Worm (Caenorhabditis elegans): ENCODE results near the gene mak-1.

DNA sequence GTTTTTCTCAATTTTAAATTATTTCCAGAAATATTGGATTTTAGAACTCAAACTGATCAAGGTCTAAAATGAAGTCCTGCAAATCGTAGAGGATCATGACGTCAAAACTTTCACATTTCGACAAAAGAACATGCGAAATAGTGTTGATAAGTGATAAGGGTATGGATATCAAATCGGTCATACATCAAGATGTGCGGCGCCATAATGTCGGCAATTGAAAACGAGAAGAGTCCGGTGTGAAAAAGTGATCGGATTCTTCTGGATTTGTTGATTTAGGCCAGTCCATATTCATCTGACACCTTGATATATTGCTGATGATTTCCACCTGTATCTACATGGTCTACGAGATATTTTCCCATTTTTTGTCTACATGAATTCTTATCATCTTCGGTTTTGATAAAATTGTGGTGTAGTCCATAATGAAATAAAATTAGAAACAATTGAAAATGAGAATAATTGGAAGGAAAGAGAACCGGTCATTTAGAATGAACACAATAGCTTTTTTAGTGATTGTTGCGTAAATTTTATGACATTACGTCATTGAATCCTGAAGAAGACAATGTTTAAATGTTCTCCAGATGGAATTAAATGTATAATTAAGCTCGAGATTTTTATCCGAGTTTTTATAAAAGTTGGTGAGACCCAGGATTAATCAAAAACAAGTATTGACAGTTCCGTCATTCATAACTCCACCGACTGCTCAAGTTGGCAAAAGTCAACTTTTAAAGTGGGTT lies 12.7 kb upstream of the mak-1 start:
- TF ChIP-seq snpc-4 (GFP tag; optimal IDR thresholded peaks at IDR 0.05) = no peak
- no peak for TF ChIP-seq snpc-4 (tag; optimal IDR thresholded peaks at IDR 0.05)
- TF ChIP-seq ztf-22 (GFP tag; optimal IDR thresholded peaks at IDR 0.05) = no peak
- no peak for TF ChIP-seq lin-35 (GFP tag; optimal IDR thresholded peaks at IDR 0.05)
- TF ChIP-seq ztf-6 (GFP tag; IDR thresholded peaks at IDR 0.05) = no peak
- TF ChIP-seq F10E7.11 (tag; optimal IDR thresholded peaks at IDR 0.05) = no peak
